Fruit fly (Drosophila melanogaster): ENCODE measurements around the gene Prosalpha2.

Gene Prosalpha2

dm6 chr3R:12449617-12450242 is 18.6 kb downstream of the Prosalpha2 start (continued):
- TF ChIP-seq CG8478 (optimal IDR thresholded peaks at IDR 0.05) (peak; percentile 19), Trl (optimal IDR thresholded peaks at IDR 0.05) (peak; percentile 35 to 58), Trl (GFP tag; optimal IDR thresholded peaks at IDR 0.05) (no peak), CG11560 (tag; IDR thresholded peaks at IDR 0.05) (no peak), pum (GFP tag; optimal IDR thresholded peaks at IDR 0.05) (no peak), grn (GFP tag; optimal IDR thresholded peaks at IDR 0.05) (no peak), CG5953 (GFP tag; IDR thresholded peaks at IDR 0.05) (0 out of 2 replicates have a peak, but pooled peaks have one; percentile 19), CG8924 (tag; optimal IDR thresholded peaks at IDR 0.05) (no peak), CG11456 (GFP tag; IDR thresholded peaks at IDR 0.05) (0 out of 3 replicates have a peak, but pooled peaks have one; percentile 3), CG2202 (tag; optimal IDR thresholded peaks at IDR 0.05) (no peak), nerfin-1 (tag; optimal IDR thresholded peaks at IDR 0.05) (peak; percentile 78), CG14014 (GFP tag; IDR thresholded peaks at IDR 0.05) (no peak), zf30C (GFP tag; optimal IDR thresholded peaks at IDR 0.05) (peak; percentile 72), BtbVII (GFP tag; optimal IDR thresholded peaks at IDR 0.05) (no peak), chinmo (GFP tag; IDR thresholded peaks at IDR 0.05; ENCODE audit: partially characterized antibody) (no peak), ro (GFP tag; IDR thresholded peaks at IDR 0.05) (no peak), pnt (GFP tag; optimal IDR thresholded peaks at IDR 0.05) (no peak), Med (GFP tag) (peak; percentile 75), Rfx (GFP tag; IDR thresholded peaks at IDR 0.05) (peak; percentile 12; the same call in 1 of the 2 replicates), ara (GFP tag; IDR thresholded peaks at IDR 0.05) (no peak)

dm6 chr3R:12450713-12451259 is 19.7 kb downstream of the Prosalpha2 start:
- TF ChIP-seq CG14667 (GFP tag; IDR thresholded peaks at IDR 0.05), result no peak
- no peak for TF ChIP-seq gce (GFP tag; IDR thresholded peaks at IDR 0.05)
- no peak for TF ChIP-seq Gug (GFP tag; IDR thresholded peaks at IDR 0.05)
- no peak for TF ChIP-seq jigr1 (GFP tag; IDR thresholded peaks at IDR 0.05)
- TF ChIP-seq sr (GFP tag; IDR thresholded peaks at IDR 0.05), result no peak
- TF ChIP-seq CG5953 (GFP tag; IDR thresholded peaks at IDR 0.05), result no peak
- no peak for TF ChIP-seq CG11695 (GFP tag; IDR thresholded peaks at IDR 0.05)
- TF ChIP-seq abd-A (tag; optimal IDR thresholded peaks at IDR 0.05), result peak; percentile 40
- TF ChIP-seq Pdp1 (GFP tag; optimal IDR thresholded peaks at IDR 0.05), result peak in 1 of 2 experiments; percentile 28
- no peak for TF ChIP-seq Lpt (GFP tag; optimal IDR thresholded peaks at IDR 0.05)
- TF ChIP-seq fd102C (GFP tag; optimal IDR thresholded peaks at IDR 0.05), result no peak
- TF ChIP-seq Sox102F (GFP tag; optimal IDR thresholded peaks at IDR 0.05), result no peak
- peak; percentile 58 for TF ChIP-seq CG13894 (tag; optimal IDR thresholded peaks at IDR 0.05)
- TF ChIP-seq CG18764 (GFP tag; optimal IDR thresholded peaks at IDR 0.05), result no peak
- no peak for TF ChIP-seq Elba2 (GFP tag; optimal IDR thresholded peaks at IDR 0.05)
- TF ChIP-seq Scr (GFP tag; IDR thresholded peaks at IDR 0.05; ENCODE audit: partially characterized antibody), result no peak
- TF ChIP-seq PHDP (tag; optimal IDR thresholded peaks at IDR 0.05), result no peak
- TF ChIP-seq chinmo (GFP tag; IDR thresholded peaks at IDR 0.05; ENCODE audit: partially characterized antibody), result peak; percentile 83; the same call in 2 of the 4 replicates
- no peak for TF ChIP-seq CG2120 (GFP tag; optimal IDR thresholded peaks at IDR 0.05)
- no peak for TF ChIP-seq CG2678 (tag; optimal IDR thresholded peaks at IDR 0.05)
- TF ChIP-seq Adf1 (GFP tag; IDR thresholded peaks at IDR 0.05), result no peak
- no peak for TF ChIP-seq CG6813 (GFP tag; optimal IDR thresholded peaks at IDR 0.05)
- no peak for TF ChIP-seq maf-S (GFP tag; optimal IDR thresholded peaks at IDR 0.05)
- TF ChIP-seq CG5180 (GFP tag; optimal IDR thresholded peaks at IDR 0.05), result no peak
- no peak for TF ChIP-seq CG12155 (GFP tag; optimal IDR thresholded peaks at IDR 0.05)
- TF ChIP-seq ranshi (GFP tag; IDR thresholded peaks at IDR 0.05), result no peak
- TF ChIP-seq sd (tag; optimal IDR thresholded peaks at IDR 0.05), result peak; percentile 30

Measured in whole organism, embryonic.